Worm (Caenorhabditis elegans): Measurements from ENCODE around the gene T20B12.4.
A peak's percentile ranks its signal among the peaks of the same experiment; 100 is the strongest.

Gene T20B12.4

ce11 chrIII:7336214-7336613, 31.3 kb upstream of the T20B12.4 start, which contains the start of gene gsp-2 (continued):
- TF ChIP-seq ztf-18 (tag; optimal IDR thresholded peaks at IDR 0.05), result peak; percentile 47
- peak; percentile 59 to 76 for TF ChIP-seq let-607 (tag; optimal IDR thresholded peaks at IDR 0.05)
- no peak for TF ChIP-seq F39B2.1 (GFP tag; IDR thresholded peaks at IDR 0.05)
- no peak for TF ChIP-seq snpc-4 (GFP tag; optimal IDR thresholded peaks at IDR 0.05)
- peak in 3 of 4 experiments; percentile 10 to 45 (median 35) for TF ChIP-seq snpc-4 (tag; optimal IDR thresholded peaks at IDR 0.05)
- no peak for TF ChIP-seq F55B11.4 (tag; optimal IDR thresholded peaks at IDR 0.05; ENCODE audit: borderline replicate concordance, insufficient read depth)
- TF ChIP-seq F57C9.4 (tag; optimal IDR thresholded peaks at IDR 0.05), result no peak
- TF ChIP-seq dox-1 (GFP tag; IDR thresholded peaks at IDR 0.05), result peak; percentile 87
- TF ChIP-seq D2030.7 (GFP tag; IDR thresholded peaks at IDR 0.05), result no peak; the same call in 1 of the 2 replicates
- TF ChIP-seq nfyb-1 (GFP tag; IDR thresholded peaks at IDR 0.05), result peak; percentile 63; the same call in 1 of the 2 replicates
- no peak for TF ChIP-seq xnd-1 (tag; optimal IDR thresholded peaks at IDR 0.05)
- 0 out of 2 replicates have a peak, but pooled peaks have one; percentile 34 for TF ChIP-seq madf-3 (GFP tag; IDR thresholded peaks at IDR 0.05)
- TF ChIP-seq unc-130 (GFP tag; optimal IDR thresholded peaks at IDR 0.05), result no peak
- TF ChIP-seq ztf-25 (GFP tag; IDR thresholded peaks at IDR 0.05), result no peak
- TF ChIP-seq lsy-27 (tag; optimal IDR thresholded peaks at IDR 0.05; ENCODE audit: borderline replicate concordance, insufficient read depth), result peak; percentile 26
- TF ChIP-seq rcor-1 (GFP tag; IDR thresholded peaks at IDR 0.05), result no peak
- no peak for TF ChIP-seq ccch-3 (GFP tag; optimal IDR thresholded peaks at IDR 0.05)
- TF ChIP-seq hrde-1 (tag; optimal IDR thresholded peaks at IDR 0.05; ENCODE audit: borderline replicate concordance), result no peak
- no peak for TF ChIP-seq C06A6.2 (GFP tag; conservative IDR thresholded peaks at IDR 0.05)
- peak; percentile 73 for TF ChIP-seq attf-5 (GFP tag; optimal IDR thresholded peaks at IDR 0.05)
- peak; percentile 90 for TF ChIP-seq F33H1.4 (GFP tag; IDR thresholded peaks at IDR 0.05)
- TF ChIP-seq ceh-58 (GFP tag; IDR thresholded peaks at IDR 0.05), result no peak
- TF ChIP-seq chd-7 (tag; optimal IDR thresholded peaks at IDR 0.05), result no peak
- TF ChIP-seq cebp-1 (GFP tag; IDR thresholded peaks at IDR 0.05), result no peak
- TF ChIP-seq cebp-1 (tag; optimal IDR thresholded peaks at IDR 0.05), result peak; percentile 69
- no peak for TF ChIP-seq sptf-2 (GFP tag; optimal IDR thresholded peaks at IDR 0.05)
- no peak for TF ChIP-seq ZK185.1 (tag; optimal IDR thresholded peaks at IDR 0.05; ENCODE audit: poor library complexity, severe bottlenecking)
- no peak for TF ChIP-seq B0019.2 (GFP tag; conservative IDR thresholded peaks at IDR 0.05)
- TF ChIP-seq Y79H2A.3 (GFP tag; conservative IDR thresholded peaks at IDR 0.05), result no peak
- TF ChIP-seq nfya-1 (tag; optimal IDR thresholded peaks at IDR 0.05; ENCODE audit: borderline replicate concordance, insufficient read depth), result no peak
- TF ChIP-seq lir-1 (GFP tag; conservative IDR thresholded peaks at IDR 0.05), result peak; percentile 62; the same call in 1 of the 2 replicates
- 0 out of 2 replicates have a peak, but pooled peaks have one; percentile 22 for TF ChIP-seq madf-8 (GFP tag; conservative IDR thresholded peaks at IDR 0.05)
- no peak for TF ChIP-seq lin-35 (GFP tag; optimal IDR thresholded peaks at IDR 0.05)
- TF ChIP-seq F57A8.1 (GFP tag; optimal IDR thresholded peaks at IDR 0.05), result no peak
- TF ChIP-seq dpff-1 (tag; optimal IDR thresholded peaks at IDR 0.05), result no peak
- peak; percentile 84 for TF ChIP-seq nhr-80 (tag; optimal IDR thresholded peaks at IDR 0.05)
- no peak for TF ChIP-seq nhr-120 (GFP tag; IDR thresholded peaks at IDR 0.05)
- TF ChIP-seq B0261.1 (tag; optimal IDR thresholded peaks at IDR 0.05), result no peak
- peak; percentile 25 for TF ChIP-seq nhr-90 (tag; optimal IDR thresholded peaks at IDR 0.05)
- TF ChIP-seq mel-28 (tag; optimal IDR thresholded peaks at IDR 0.05; ENCODE audit: borderline replicate concordance), result no peak
- no peak for TF ChIP-seq hlh-26 (GFP tag; conservative IDR thresholded peaks at IDR 0.05)
- no peak for TF ChIP-seq Y53F4B.3 (GFP tag; IDR thresholded peaks at IDR 0.05)
- TF ChIP-seq nfya-2 (GFP tag; IDR thresholded peaks at IDR 0.05), result no peak
- no peak for TF ChIP-seq somi-1 (GFP tag; optimal IDR thresholded peaks at IDR 0.05)
- TF ChIP-seq athp-1 (tag; optimal IDR thresholded peaks at IDR 0.05), result no peak
- no peak for TF ChIP-seq let-526 (GFP tag; IDR thresholded peaks at IDR 0.05)
- peak; percentile 27 for TF ChIP-seq snpc-1.1 (tag; optimal IDR thresholded peaks at IDR 0.05; ENCODE audit: insufficient read depth)

All from whole organism, young adult.